Worm (Caenorhabditis elegans) whole organism, L1 larva: ENCODE measurements around the gene acl-2.

Experiments used
- C34B4.2 ChIP-seq: sonication (generic microtip); optimal IDR thresholded peaks from 2 replicates; lab custom pipeline; 2017; ENCODE audit warnings: mild to moderate bottlenecking, missing genetic modification characterization, missing compliant biosample characterization
- alr-1 ChIP-seq: fragments of 200-800 bp; sonication (Bioruptor generic); optimal IDR thresholded peaks from 2 replicates; lab custom pipeline; 2018; ENCODE audit warnings: borderline replicate concordance, mild to moderate bottlenecking, missing genetic modification characterization, missing compliant biosample characterization
- ama-1 ChIP-seq: fragments of 150-350 bp; optimal IDR thresholded peaks from 2 replicates; lab custom pipeline; 2014
- blmp-1 ChIP-seq: fragments of 150-350 bp; optimal IDR thresholded peaks from 2 replicates; lab custom pipeline; 2014; ENCODE audit warnings: missing biosample characterization, missing genetic modification characterization
- ceh-8 ChIP-seq: fragments of 200-800 bp; sonication (Bioruptor generic); optimal IDR thresholded peaks from 2 replicates; lab custom pipeline; 2018; ENCODE audit warnings: mild to moderate bottlenecking, missing genetic modification characterization, moderate library complexity, missing compliant biosample characterization
- ceh-82 ChIP-seq, 3 experiments: fragments of 150-350 bp in 1 of 3; sonication (generic microtip) in 2 of 3; optimal IDR thresholded peaks; 2 replicates each; lab custom pipeline; 2014 to 2017; ENCODE audit warnings: missing biosample characterization in 3 of 3, missing genetic modification characterization in 3 of 3
- ceh-88 ChIP-seq: fragments of 200-800 bp; sonication (Bioruptor generic); IDR thresholded peaks from 2 replicates; pipeline ENCODE4 v1.3.6; 2022; ENCODE audit warnings: missing genetic modification characterization, missing compliant biosample characterization
- ces-1 ChIP-seq: fragments of 150-350 bp; optimal IDR thresholded peaks from 2 replicates; lab custom pipeline; 2014; ENCODE audit warnings: missing biosample characterization, missing genetic modification reagents, missing genetic modification characterization
- dpl-1 ChIP-seq, 3 experiments: fragments of 150-350 bp in 2 of 3; sonication (generic microtip) in 1 of 3; optimal IDR thresholded peaks; 2 replicates each; lab custom pipeline; 2014 to 2017; ENCODE audit warnings: missing biosample characterization in 3 of 3, missing genetic modification characterization in 3 of 3, missing genetic modification reagents in 3 of 3
- dsc-1 ChIP-seq: sonication (generic microtip); optimal IDR thresholded peaks from 2 replicates; lab custom pipeline; 2016; ENCODE audit warnings: mild to moderate bottlenecking, missing genetic modification characterization, missing compliant biosample characterization
- egl-13 ChIP-seq: sonication (generic microtip); optimal IDR thresholded peaks from 2 replicates; lab custom pipeline; 2016; ENCODE audit warnings: missing genotype, missing genetic modification reagents, missing genetic modification characterization, missing compliant biosample characterization
- egl-27 ChIP-seq, 2 experiments: fragments of 150-350 bp in 1 of 2; sonication (generic microtip); optimal IDR thresholded peaks; 3 replicates each; lab custom pipeline; 2017 to 2018; ENCODE audit warnings: missing biosample characterization in 2 of 2, missing genetic modification characterization in 2 of 2, missing genetic modification reagents in 2 of 2
- elt-3 ChIP-seq, 6 experiments: fragments of 150-350 bp in 1 of 6; sonication (generic microtip); optimal IDR thresholded peaks; 2 replicates each; lab custom pipeline; 2017 to 2018; ENCODE audit warnings: missing biosample characterization in 6 of 6, missing genetic modification characterization in 6 of 6, inconsistent platforms in 1 of 6
- ets-5 ChIP-seq: fragments of 200-800 bp; sonication (Bioruptor generic); IDR thresholded peaks from 2 replicates; pipeline ENCODE4 v1.3.6; 2022; ENCODE audit warnings: missing genetic modification characterization, missing compliant biosample characterization
- fkh-4 ChIP-seq: sonication (generic microtip); optimal IDR thresholded peaks from 2 replicates; lab custom pipeline; 2016; ENCODE audit warnings: missing compliant biosample characterization, missing genetic modification characterization, borderline replicate concordance
- hlh-17 ChIP-seq: fragments of 200-800 bp; sonication (Bioruptor generic); optimal IDR thresholded peaks from 2 replicates; lab custom pipeline; 2018; ENCODE audit warnings: missing genetic modification characterization, mild to moderate bottlenecking, missing compliant biosample characterization, moderate library complexity, borderline replicate concordance
- irx-1 ChIP-seq: sonication (generic microtip); optimal IDR thresholded peaks from 2 replicates; lab custom pipeline; 2016; ENCODE audit warnings: missing genetic modification characterization, missing compliant biosample characterization
- isw-1 ChIP-seq: fragments of 200-800 bp; sonication (Bioruptor generic); IDR thresholded peaks from 2 replicates; pipeline ENCODE4 v1.3.6; 2022; ENCODE audit warnings: missing genetic modification characterization, missing compliant biosample characterization
- lin-13 ChIP-seq: fragments of 150-350 bp; optimal IDR thresholded peaks from 2 replicates; lab custom pipeline; 2014; ENCODE audit warnings: missing biosample characterization, missing genetic modification reagents, missing genetic modification characterization
- lin-15B ChIP-seq: fragments of 150-350 bp; sonication (generic microtip); optimal IDR thresholded peaks from 3 replicates; lab custom pipeline; 2014; ENCODE audit warnings: missing biosample characterization, missing genetic modification characterization
- lin-35 ChIP-seq, 2 experiments: fragments of 150-350 bp; optimal IDR thresholded peaks; 2 replicates each; lab custom pipeline; 2014; ENCODE audit warnings: missing biosample characterization in 2 of 2, missing genetic modification characterization in 2 of 2, missing genetic modification reagents in 2 of 2
- lin-39 ChIP-seq: fragments of 150-350 bp; optimal IDR thresholded peaks from 2 replicates; lab custom pipeline; 2014; ENCODE audit warnings: missing biosample characterization, missing genetic modification reagents, missing genetic modification characterization
- lir-3 ChIP-seq: sonication (generic microtip); optimal IDR thresholded peaks from 2 replicates; lab custom pipeline; 2016; ENCODE audit warnings: mild to moderate bottlenecking, missing genetic modification characterization, moderate library complexity, missing compliant biosample characterization; ENCODE audit not compliant: poor library complexity
- lsy-2 ChIP-seq, 2 experiments: fragments of 150-350 bp; optimal IDR thresholded peaks; 2 replicates each; lab custom pipeline; 2014; ENCODE audit warnings: missing biosample characterization in 2 of 2, missing genetic modification characterization in 2 of 2
- mab-9 ChIP-seq: fragments of 200-800 bp; sonication (Bioruptor generic); IDR thresholded peaks from 2 replicates; pipeline ENCODE4 v1.3.6; 2022; ENCODE audit warnings: missing genetic modification reagents, missing genetic modification characterization, missing compliant biosample characterization
- mdl-1 ChIP-seq, 2 experiments: fragments of 150-350 bp; optimal IDR thresholded peaks; 2 replicates each; lab custom pipeline; 2014 to 2017; ENCODE audit warnings: missing biosample characterization in 2 of 2, missing genetic modification characterization in 2 of 2, inconsistent platforms in 1 of 2
- nhr-12 ChIP-seq: sonication (generic microtip); optimal IDR thresholded peaks from 2 replicates; lab custom pipeline; 2017; ENCODE audit warnings: missing biosample characterization, missing genetic modification characterization
- nhr-20 ChIP-seq: sonication (generic microtip); optimal IDR thresholded peaks from 2 replicates; lab custom pipeline; 2016; ENCODE audit warnings: mild to moderate bottlenecking, missing genetic modification characterization, missing compliant biosample characterization
- nhr-28 ChIP-seq: fragments of 150-350 bp; optimal IDR thresholded peaks from 2 replicates; lab custom pipeline; 2014; ENCODE audit warnings: missing biosample characterization, missing genetic modification characterization
- nhr-47 ChIP-seq: sonication (generic microtip); optimal IDR thresholded peaks from 2 replicates; lab custom pipeline; 2016; ENCODE audit warnings: mild to moderate bottlenecking, missing genetic modification characterization, moderate library complexity, missing compliant biosample characterization
- nhr-71 ChIP-seq: sonication (generic microtip); optimal IDR thresholded peaks from 2 replicates; lab custom pipeline; 2016; ENCODE audit warnings: mild to moderate bottlenecking, missing genetic modification characterization, moderate library complexity, missing compliant biosample characterization
- nhr-77 ChIP-seq: fragments of 150-350 bp; optimal IDR thresholded peaks from 2 replicates; lab custom pipeline; 2014; ENCODE audit warnings: missing biosample characterization, missing genetic modification characterization
- nhr-90 ChIP-seq: sonication (generic microtip); optimal IDR thresholded peaks from 2 replicates; lab custom pipeline; 2016; ENCODE audit warnings: mild to moderate bottlenecking, missing genetic modification characterization, missing compliant biosample characterization; ENCODE audit not compliant: poor library complexity
- pag-3 ChIP-seq: sonication (generic microtip); optimal IDR thresholded peaks from 2 replicates; lab custom pipeline; 2017; ENCODE audit warnings: missing genetic modification characterization, mild to moderate bottlenecking, missing compliant biosample characterization, antibody characterized with exemption, borderline replicate concordance; ENCODE audit not compliant: insufficient read depth
- pqm-1 ChIP-seq: sonication (generic microtip); optimal IDR thresholded peaks from 3 replicates; lab custom pipeline; 2017; ENCODE audit warnings: missing biosample characterization, missing genetic modification characterization
- snu-23 ChIP-seq: sonication (generic microtip); optimal IDR thresholded peaks from 2 replicates; lab custom pipeline; 2016; ENCODE audit warnings: missing genetic modification characterization, missing compliant biosample characterization
- sptf-1 ChIP-seq: fragments of 150-350 bp; optimal IDR thresholded peaks from 2 replicates; lab custom pipeline; 2014; ENCODE audit warnings: missing biosample characterization, missing genetic modification characterization
- sup-37 ChIP-seq: fragments of 200-800 bp; sonication (Bioruptor generic); optimal IDR thresholded peaks from 2 replicates; lab custom pipeline; 2018; ENCODE audit warnings: mild to moderate bottlenecking, missing genetic modification characterization, missing compliant biosample characterization
- tbx-2 ChIP-seq: sonication (generic microtip); optimal IDR thresholded peaks from 2 replicates; lab custom pipeline; 2016; ENCODE audit warnings: missing genetic modification characterization, missing compliant biosample characterization
- tlp-1 ChIP-seq: fragments of 150-350 bp; optimal IDR thresholded peaks from 2 replicates; lab custom pipeline; 2014; ENCODE audit warnings: missing biosample characterization, missing genetic modification characterization
- unc-130 ChIP-seq: fragments of 150-350 bp; optimal IDR thresholded peaks from 2 replicates; lab custom pipeline; 2017; ENCODE audit warnings: missing biosample characterization, missing genetic modification characterization, inconsistent platforms
- unc-30 ChIP-seq: sonication (generic microtip); optimal IDR thresholded peaks from 2 replicates; lab custom pipeline; 2017; ENCODE audit warnings: missing biosample characterization, missing genetic modification characterization
- xbp-1 ChIP-seq: sonication (generic microtip); optimal IDR thresholded peaks from 2 replicates; lab custom pipeline; 2016; ENCODE audit warnings: missing genetic modification characterization, missing compliant biosample characterization
- zip-4 ChIP-seq: fragments of 200-800 bp; sonication (Bioruptor generic); optimal IDR thresholded peaks from 2 replicates; lab custom pipeline; 2018; ENCODE audit warnings: mild to moderate bottlenecking, missing genetic modification characterization, moderate library complexity, missing compliant biosample characterization

acl-2 gene

DNA sequence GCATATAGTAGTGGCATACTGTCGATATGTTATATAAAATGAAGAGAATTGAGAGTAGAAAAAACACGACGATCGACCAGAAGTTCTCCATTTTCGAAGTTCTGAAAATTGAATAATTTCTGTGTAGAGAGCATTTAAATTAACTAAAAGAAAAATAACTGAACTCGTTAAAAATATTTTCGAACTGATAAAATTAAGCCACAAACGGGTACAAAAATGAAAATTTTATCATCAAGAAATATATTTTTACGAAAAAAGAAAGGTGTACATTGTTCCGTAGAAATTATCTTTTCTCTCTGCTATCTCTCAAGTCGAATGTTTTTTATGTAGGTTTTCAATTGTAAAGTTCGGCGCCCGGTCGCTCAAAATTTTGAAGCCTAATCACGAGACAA lies at the start of gene acl-2:
TSS of gene acl-2 (minus strand) at position 101 of the 392 bp plus-strand sequence.
- TF ChIP-seq alr-1 (tag; lab: Kevin White, UChicago) (no peak), elt-3 (tag; optimal IDR thresholded peaks at IDR 0.05; lab: Kevin White, UChicago) (peak in 1 of 6 experiments; percentile 12), unc-130 (tag; lab: Kevin White, UChicago) (no peak), blmp-1 (tag; lab: Kevin White, UChicago) (peak; percentile 38), lin-15B (tag; lab: Kevin White, UChicago) (no peak), mdl-1 (tag; optimal IDR thresholded peaks at IDR 0.05; lab: Kevin White, UChicago) (no peak)
- TF ChIP-seq, all 84 proteins: peak for 2

- TF ChIP-seq ceh-8 (GFP tag; lab: Kevin White, UChicago): no peak
- TF ChIP-seq egl-27 (tag; optimal IDR thresholded peaks at IDR 0.05; lab: Kevin White, UChicago): no peak
- TF ChIP-seq C34B4.2 (tag; lab: Kevin White, UChicago): no peak
- no peak for TF ChIP-seq pqm-1
Observed at ce11 chrV:10078244-10078643, 47.4 kb upstream of the acl-2 start, which contains the start of gene R04B5.1. Gene R04B5.1, minus strand, starts transcription at chrV:10078344.

DNA sequence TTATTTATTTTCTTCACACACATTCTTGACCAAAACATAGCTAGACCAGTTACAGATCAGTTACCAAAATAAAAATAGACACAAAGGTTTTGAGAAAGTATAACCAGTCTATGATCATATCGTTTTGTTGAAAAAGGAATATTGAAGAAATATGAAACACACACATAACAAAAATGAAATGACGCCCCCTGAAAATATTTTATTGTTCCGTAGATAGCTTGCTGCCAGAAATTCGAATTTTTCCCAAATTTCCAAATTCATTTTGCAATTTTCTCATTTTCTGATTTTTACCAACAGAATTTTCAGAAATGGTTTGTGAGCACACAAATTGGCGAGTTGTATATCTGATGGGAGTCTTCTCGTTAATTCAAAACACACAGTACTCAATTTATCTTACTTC lies 44.5 kb upstream of the acl-2 start, which contains the start of gene F57A8.7:
TSS of gene F57A8.7 (plus strand) at position 301 of the 400 bp plus-strand sequence.
- TF ChIP-seq lir-3 (no peak), ceh-88 (no peak), lin-35 (GFP tag; optimal IDR thresholded peaks at IDR 0.05; lab: Kevin White, UChicago) (no peak), dsc-1 (tag; lab: Kevin White, UChicago) (no peak)

ce11 chrV:10073793-10074192 lies 42.9 kb upstream of the acl-2 start, which contains the start of gene F57A8.6:
Gene F57A8.6, minus strand, starts transcription at chrV:10073893.
- no peak for TF ChIP-seq ceh-82 (tag; optimal IDR thresholded peaks at IDR 0.05; lab: Kevin White, UChicago)
- TF ChIP-seq ets-5: no peak
- TF ChIP-seq hlh-17 (GFP tag; lab: Kevin White, UChicago): no peak
- TF ChIP-seq fkh-4 (tag; lab: Kevin White, UChicago): no peak
- TF ChIP-seq nhr-90 (tag; lab: Kevin White, UChicago): no peak
- TF ChIP-seq nhr-77 (tag; lab: Kevin White, UChicago): no peak
- no peak for TF ChIP-seq lsy-2 (tag; optimal IDR thresholded peaks at IDR 0.05; lab: Kevin White, UChicago)
- TF ChIP-seq ama-1 (lab: Kevin White, UChicago): no peak
- TF ChIP-seq irx-1 (tag; lab: Kevin White, UChicago): no peak
- no peak for TF ChIP-seq nhr-28 (tag; lab: Kevin White, UChicago)
- TF ChIP-seq nhr-71 (tag; lab: Kevin White, UChicago): no peak
- TF ChIP-seq blmp-1 (tag; lab: Kevin White, UChicago): no peak
- TF ChIP-seq sptf-1: no peak
- TF ChIP-seq zip-4 (GFP tag; lab: Kevin White, UChicago): no peak
- TF ChIP-seq elt-3 (tag; optimal IDR thresholded peaks at IDR 0.05; lab: Kevin White, UChicago): no peak
- no peak for TF ChIP-seq tlp-1 (tag; lab: Kevin White, UChicago)
- TF ChIP-seq unc-30 (tag; lab: Kevin White, UChicago): no peak
- TF ChIP-seq egl-13 (tag; lab: Kevin White, UChicago): no peak

ce11 chrV:10072721-10073120 lies 41.8 kb upstream of the acl-2 start:
- TF ChIP-seq pag-3 (tag; lab: Kevin White, UChicago): no peak
- TF ChIP-seq ces-1 (GFP tag; lab: Kevin White, UChicago): no peak
- no peak for TF ChIP-seq tbx-2 (tag; lab: Kevin White, UChicago)
- no peak for TF ChIP-seq irx-1 (tag; lab: Kevin White, UChicago)
- no peak for TF ChIP-seq sup-37 (GFP tag; lab: Kevin White, UChicago)
- no peak for TF ChIP-seq lin-35 (GFP tag; optimal IDR thresholded peaks at IDR 0.05; lab: Kevin White, UChicago)
- no peak for TF ChIP-seq xbp-1
- no peak for TF ChIP-seq mab-9 (GFP tag; lab: Robert Waterston, UW)
- TF ChIP-seq nhr-20 (tag; lab: Kevin White, UChicago): no peak
- TF ChIP-seq snu-23 (GFP tag; lab: Kevin White, UChicago): no peak
- TF ChIP-seq nhr-47 (tag; lab: Kevin White, UChicago): no peak
- no peak for TF ChIP-seq lin-39 (tag; lab: Kevin White, UChicago)
- no peak for TF ChIP-seq egl-27 (tag; optimal IDR thresholded peaks at IDR 0.05; lab: Kevin White, UChicago)
- no peak for TF ChIP-seq nhr-12
- TF ChIP-seq lin-15B (tag; lab: Kevin White, UChicago): no peak
- no peak for TF ChIP-seq dpl-1 (GFP tag; optimal IDR thresholded peaks at IDR 0.05; lab: Kevin White, UChicago)
- TF ChIP-seq hlh-17 (GFP tag; lab: Kevin White, UChicago): no peak
- TF ChIP-seq isw-1 (GFP tag; lab: Robert Waterston, UW): no peak
- TF ChIP-seq lin-13 (GFP tag; lab: Kevin White, UChicago): no peak
